Worm (Caenorhabditis elegans): Measurements from ENCODE around the gene C09B8.8.
A peak's percentile ranks its signal among the peaks of the same experiment; 100 is the strongest.

The C09B8.8 gene

DNA sequence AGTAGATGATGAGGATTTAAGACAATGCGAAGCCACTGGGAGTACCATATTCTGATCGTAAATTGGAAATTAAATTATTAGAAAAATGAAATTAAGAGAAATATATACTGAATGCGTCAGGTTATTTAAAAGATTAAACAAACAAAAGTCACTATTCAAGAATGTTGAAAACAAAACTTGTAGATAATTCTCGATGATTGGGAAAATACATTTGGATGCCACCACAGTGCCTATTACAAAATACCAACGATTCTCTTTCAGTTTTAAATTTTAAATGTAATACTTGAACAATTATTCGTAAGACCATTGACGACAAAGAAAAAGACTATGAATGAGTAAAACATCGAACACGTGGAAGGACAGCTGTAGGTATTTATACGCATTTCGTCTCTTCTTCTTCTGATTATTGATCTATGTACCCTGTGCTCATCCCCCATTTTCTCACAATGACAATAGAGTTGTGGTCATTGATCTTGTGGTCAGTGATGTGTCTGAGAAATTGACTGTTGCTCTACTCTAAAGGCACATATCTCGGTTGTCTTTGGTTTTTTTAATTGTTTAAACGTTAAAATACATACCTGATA, 4.7 kb downstream of the C09B8.8 start, which contains the start of gene C09B8.4:
TSS of gene C09B8.4 (minus strand) at position 51 of the 584 bp plus-strand sequence.
- no peak for TF ChIP-seq skn-1 (tag; optimal IDR thresholded peaks at IDR 0.05)
- TF ChIP-seq fos-1 (tag; optimal IDR thresholded peaks at IDR 0.05) = no peak
- TF ChIP-seq nhr-25 (tag; optimal IDR thresholded peaks at IDR 0.05) = no peak
- no peak for TF ChIP-seq ceh-16 (tag; optimal IDR thresholded peaks at IDR 0.05)
- TF ChIP-seq fkh-2 (tag; optimal IDR thresholded peaks at IDR 0.05) = no peak
- TF ChIP-seq jun-1 (tag; optimal IDR thresholded peaks at IDR 0.05) = no peak
- no peak for TF ChIP-seq nhr-23 (tag; optimal IDR thresholded peaks at IDR 0.05)
- TF ChIP-seq mdl-1 (tag; optimal IDR thresholded peaks at IDR 0.05) = no peak
- TF ChIP-seq elt-2 (tag; optimal IDR thresholded peaks at IDR 0.05) = no peak
- no peak for TF ChIP-seq nhr-77 (tag; optimal IDR thresholded peaks at IDR 0.05)

DNA sequence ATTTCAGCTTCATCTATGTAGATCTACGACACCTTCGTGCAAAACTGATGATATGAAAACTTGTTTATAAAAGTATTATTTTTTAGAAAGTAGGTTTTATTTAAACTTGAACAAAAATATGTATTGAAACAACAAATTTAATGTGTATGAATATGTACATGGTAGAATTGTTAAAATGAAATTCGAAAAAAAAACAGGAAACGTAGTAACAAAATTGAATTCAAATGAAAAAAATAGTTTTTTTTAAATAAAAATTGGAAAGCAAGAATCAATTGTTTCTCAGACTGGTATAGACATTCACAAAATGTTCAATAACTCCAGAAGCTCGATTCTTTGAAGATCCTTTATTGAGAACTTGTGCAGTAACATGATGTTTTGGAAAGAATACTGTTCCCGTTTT, 5.5 kb downstream of the C09B8.8 start:
- TF ChIP-seq ztf-4 (tag; optimal IDR thresholded peaks at IDR 0.05) (no peak), mml-1 (tag; optimal IDR thresholded peaks at IDR 0.05) (no peak), eor-1 (tag; optimal IDR thresholded peaks at IDR 0.05) (no peak), lin-39 (tag; optimal IDR thresholded peaks at IDR 0.05) (no peak), pqm-1 (tag; optimal IDR thresholded peaks at IDR 0.05) (no peak)

ce11 chrX:6022469-6022868, 7.2 kb downstream of the C09B8.8 start, which contains the start of gene lelo-3:
Gene lelo-3, minus strand, starts transcription at chrX:6022569.
- no peak for TF ChIP-seq nhr-25 (tag; optimal IDR thresholded peaks at IDR 0.05)
- no peak for TF ChIP-seq skn-1 (tag; optimal IDR thresholded peaks at IDR 0.05)
- no peak for TF ChIP-seq ceh-9 (tag; optimal IDR thresholded peaks at IDR 0.05)
- no peak for TF ChIP-seq tbx-2 (tag; optimal IDR thresholded peaks at IDR 0.05)
- TF ChIP-seq nhr-28 (tag; optimal IDR thresholded peaks at IDR 0.05) = no peak
- no peak for TF ChIP-seq lin-39 (tag; optimal IDR thresholded peaks at IDR 0.05)
- no peak for TF ChIP-seq snpc-4 (tag; optimal IDR thresholded peaks at IDR 0.05)
- no peak for TF ChIP-seq ama-1 (optimal IDR thresholded peaks at IDR 0.05)
- TF ChIP-seq nhr-12 (tag; optimal IDR thresholded peaks at IDR 0.05) = no peak
- TF ChIP-seq zag-1 (tag; optimal IDR thresholded peaks at IDR 0.05) = no peak
- TF ChIP-seq hmg-11 (tag; optimal IDR thresholded peaks at IDR 0.05) = no peak

- TF ChIP-seq daf-12 (tag; optimal IDR thresholded peaks at IDR 0.05) = no peak
- TF ChIP-seq pha-4 (tag; optimal IDR thresholded peaks at IDR 0.05) = peak; percentile 45
- TF ChIP-seq skn-1 (tag; optimal IDR thresholded peaks at IDR 0.05) = no peak
- no peak for TF ChIP-seq hmg-11 (tag; optimal IDR thresholded peaks at IDR 0.05)
- TF ChIP-seq ztf-11 (tag; optimal IDR thresholded peaks at IDR 0.05) = no peak
- TF ChIP-seq elt-2 (tag; optimal IDR thresholded peaks at IDR 0.05) = peak; percentile 85
- TF ChIP-seq nhr-237 (tag; optimal IDR thresholded peaks at IDR 0.05) = no peak
- TF ChIP-seq nhr-43 (tag; optimal IDR thresholded peaks at IDR 0.05; ENCODE audit: poor library complexity, severe bottlenecking) = no peak
- no peak for TF ChIP-seq unc-39 (tag; optimal IDR thresholded peaks at IDR 0.05)
- TF ChIP-seq jun-1 (tag; optimal IDR thresholded peaks at IDR 0.05) = peak; percentile 37
- TF ChIP-seq fkh-10 (GFP tag; optimal IDR thresholded peaks at IDR 0.05) = no peak
- TF ChIP-seq ceh-82 (tag; optimal IDR thresholded peaks at IDR 0.05) = no peak
- TF ChIP-seq pqm-1 (tag; optimal IDR thresholded peaks at IDR 0.05) = peak; percentile 74
- TF ChIP-seq egl-5 (tag; optimal IDR thresholded peaks at IDR 0.05) = no peak
- no peak for TF ChIP-seq nhr-76 (tag; optimal IDR thresholded peaks at IDR 0.05)
Observed at ce11 chrX:6024977-6025376, 9.7 kb downstream of the C09B8.8 start.

- no peak for TF ChIP-seq lin-15B (tag; optimal IDR thresholded peaks at IDR 0.05)
- TF ChIP-seq pqm-1 (tag; optimal IDR thresholded peaks at IDR 0.05) = peak; percentile 26
- no peak for TF ChIP-seq mdl-1 (tag; optimal IDR thresholded peaks at IDR 0.05)
- TF ChIP-seq nhr-11 (tag; optimal IDR thresholded peaks at IDR 0.05) = no peak
- TF ChIP-seq lin-39 (tag; optimal IDR thresholded peaks at IDR 0.05) = no peak
- TF ChIP-seq ceh-28 (tag; optimal IDR thresholded peaks at IDR 0.05) = no peak
- TF ChIP-seq sea-2 (GFP tag; optimal IDR thresholded peaks at IDR 0.05) = no peak
- TF ChIP-seq nhr-25 (tag; optimal IDR thresholded peaks at IDR 0.05) = peak; percentile 53
- TF ChIP-seq elt-2 (tag; optimal IDR thresholded peaks at IDR 0.05) = peak; percentile 52
- no peak for TF ChIP-seq nhr-23 (tag; optimal IDR thresholded peaks at IDR 0.05)
- TF ChIP-seq fkh-2 (tag; optimal IDR thresholded peaks at IDR 0.05) = no peak
- no peak for TF ChIP-seq ZK546.5 (tag; optimal IDR thresholded peaks at IDR 0.05)
Observed at ce11 chrX:6026732-6027528, 11.6 kb downstream of the C09B8.8 start.
